Comparison of ENCODE assay signal across 1 worm cellular context in the genomic region with DNA sequence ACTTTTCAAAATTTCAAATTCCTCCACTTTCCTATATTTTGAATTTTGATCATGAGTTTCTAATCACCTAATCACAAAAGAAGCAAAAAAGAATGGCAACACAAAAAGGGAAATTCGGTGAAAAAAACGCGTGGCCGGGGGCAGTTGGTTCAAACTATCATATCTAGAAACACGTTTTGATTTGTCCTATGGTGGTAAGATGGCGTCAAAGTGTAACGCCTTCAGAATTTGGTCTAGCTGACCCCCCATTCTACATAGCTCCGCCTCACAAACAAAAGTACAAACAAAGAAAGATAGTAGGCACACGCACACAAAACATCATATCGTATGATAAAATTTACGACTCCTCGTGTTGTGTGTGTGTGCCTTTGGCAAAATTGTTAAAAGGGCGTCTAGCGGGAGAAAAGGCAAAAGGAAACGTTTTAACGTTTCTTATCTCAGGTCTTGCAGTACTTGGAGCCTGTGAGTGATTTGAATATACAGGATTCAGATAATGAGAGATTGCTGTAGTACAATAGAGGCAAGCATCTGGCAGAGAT.
A peak's percentile ranks its signal among the peaks of the same experiment; 100 is the strongest.
TF ChIP-seq lines count a peak whose summit lies in the region.

No protein-coding gene starts in this region.

TF ChIP-seq in whole organism, L1 larva, 84 proteins besides CTCF, POLR2A, EP300 and RAD21 (continued from another document):
- TF ChIP-seq rnt-1 (tag; optimal IDR thresholded peaks at IDR 0.05; lab: Kevin White, UChicago) = no peak
- no peak for TF ChIP-seq zag-1 (tag; optimal IDR thresholded peaks at IDR 0.05; lab: Kevin White, UChicago)
- no peak for TF ChIP-seq mab-9 (GFP tag; IDR thresholded peaks at IDR 0.05; lab: Robert Waterston, UW)
- TF ChIP-seq nhr-47 (tag; optimal IDR thresholded peaks at IDR 0.05; lab: Kevin White, UChicago) = no peak
- no peak for TF ChIP-seq mef-2 (tag; optimal IDR thresholded peaks at IDR 0.05; lab: Kevin White, UChicago)
- TF ChIP-seq elt-2 (tag; optimal IDR thresholded peaks at IDR 0.05; lab: Kevin White, UChicago) = peak; percentile 72
- no peak for TF ChIP-seq vab-15 (tag; optimal IDR thresholded peaks at IDR 0.05; lab: Kevin White, UChicago)
- TF ChIP-seq lin-39 (tag; optimal IDR thresholded peaks at IDR 0.05; lab: Kevin White, UChicago) = no peak
- no peak for TF ChIP-seq unc-130 (tag; optimal IDR thresholded peaks at IDR 0.05; lab: Kevin White, UChicago)
- TF ChIP-seq nhr-19 (GFP tag; conservative IDR thresholded peaks at IDR 0.05; lab: Robert Waterston, UW) = peak; percentile 34
- no peak for TF ChIP-seq ceh-82 (tag; optimal IDR thresholded peaks at IDR 0.05; lab: Kevin White, UChicago)
- TF ChIP-seq nhr-237 (tag; optimal IDR thresholded peaks at IDR 0.05; lab: Kevin White, UChicago) = no peak
- no peak for TF ChIP-seq nhr-77 (tag; optimal IDR thresholded peaks at IDR 0.05; lab: Kevin White, UChicago)
- TF ChIP-seq snpc-4 (tag; optimal IDR thresholded peaks at IDR 0.05; lab: Kevin White, UChicago) = no peak
- TF ChIP-seq snu-23 (GFP tag; optimal IDR thresholded peaks at IDR 0.05; lab: Kevin White, UChicago) = no peak
- TF ChIP-seq nhr-71 (tag; optimal IDR thresholded peaks at IDR 0.05; lab: Kevin White, UChicago) = peak; percentile 28
- no peak for TF ChIP-seq ets-5 (GFP tag; IDR thresholded peaks at IDR 0.05; lab: Robert Waterston, UW)
